Worm (Caenorhabditis elegans) whole organism, L3 larva: ENCODE data around the gene srt-18.

ENCODE experiments used
- ZK546.5 ChIP-seq: sonication (generic microtip); optimal IDR thresholded peaks from 2 replicates; lab custom pipeline; 2017; ENCODE audit warnings: missing biosample characterization, missing genetic modification characterization
- aly-2 ChIP-seq: fragments of 150-350 bp; optimal IDR thresholded peaks from 2 replicates; lab custom pipeline; 2014; ENCODE audit warnings: missing biosample characterization, missing genetic modification characterization
- ceh-28 ChIP-seq: fragments of 150-350 bp; optimal IDR thresholded peaks from 2 replicates; lab custom pipeline; 2014; ENCODE audit warnings: missing biosample characterization, missing genetic modification reagents, missing genetic modification characterization
- ceh-9 ChIP-seq: sonication (generic microtip); optimal IDR thresholded peaks from 2 replicates; lab custom pipeline; 2018; ENCODE audit warnings: missing biosample characterization, missing genetic modification characterization
- daf-12 ChIP-seq: fragments of 150-350 bp; optimal IDR thresholded peaks from 2 replicates; lab custom pipeline; 2014; ENCODE audit warnings: missing biosample characterization, missing genetic modification reagents, missing genetic modification characterization
- egl-27 ChIP-seq: sonication (generic microtip); optimal IDR thresholded peaks from 4 replicates; lab custom pipeline; 2017; ENCODE audit warnings: missing biosample characterization, missing genetic modification reagents, missing genetic modification characterization
- egl-5 ChIP-seq: fragments of 150-350 bp; optimal IDR thresholded peaks from 2 replicates; lab custom pipeline; 2017; ENCODE audit warnings: missing biosample characterization, missing genetic modification reagents, missing genetic modification characterization, inconsistent platforms
- elt-1 ChIP-seq: fragments of 150-350 bp; optimal IDR thresholded peaks from 2 replicates; lab custom pipeline; 2014; ENCODE audit warnings: missing biosample characterization, missing genetic modification characterization
- elt-2 ChIP-seq: sonication (generic microtip); optimal IDR thresholded peaks from 2 replicates; lab custom pipeline; 2016; ENCODE audit warnings: missing genetic modification reagents, mild to moderate bottlenecking, missing genetic modification characterization, missing compliant biosample characterization
- elt-3 ChIP-seq, 3 experiments: fragments of 150-350 bp in 1 of 3; sonication (generic microtip) in 2 of 3; optimal IDR thresholded peaks; 2 replicates in 2 of 3; 4 replicates in 1 of 3; lab custom pipeline; 2014 to 2017; ENCODE audit warnings: missing biosample characterization in 3 of 3, missing genetic modification characterization in 3 of 3
- eor-1 ChIP-seq, 2 experiments: fragments of 150-350 bp; optimal IDR thresholded peaks; 2 replicates each; lab custom pipeline; 2014 to 2018; ENCODE audit warnings: missing biosample characterization in 2 of 2, missing genetic modification characterization in 2 of 2
- fkh-10 ChIP-seq: sonication (generic microtip); optimal IDR thresholded peaks from 2 replicates; lab custom pipeline; 2017; ENCODE audit warnings: missing biosample characterization, missing genetic modification reagents, missing genetic modification characterization
- fkh-2 ChIP-seq: fragments of 150-350 bp; optimal IDR thresholded peaks from 2 replicates; lab custom pipeline; 2014; ENCODE audit warnings: missing biosample characterization, missing genetic modification reagents, missing genetic modification characterization
- fos-1 ChIP-seq: fragments of 150-350 bp; optimal IDR thresholded peaks from 2 replicates; lab custom pipeline; 2014; ENCODE audit warnings: missing biosample characterization, missing genetic modification characterization
- hmg-11 ChIP-seq: sonication (generic microtip); optimal IDR thresholded peaks from 2 replicates; lab custom pipeline; 2016; ENCODE audit warnings: missing genetic modification characterization, missing compliant biosample characterization
- lin-15B ChIP-seq: fragments of 150-350 bp; optimal IDR thresholded peaks from 2 replicates; lab custom pipeline; 2014; ENCODE audit warnings: missing biosample characterization, missing genetic modification characterization
- lin-39 ChIP-seq: fragments of 150-350 bp; optimal IDR thresholded peaks from 2 replicates; lab custom pipeline; 2018; ENCODE audit warnings: missing biosample characterization, missing genetic modification reagents, missing genetic modification characterization
- nhr-11 ChIP-seq: fragments of 150-350 bp; optimal IDR thresholded peaks from 2 replicates; lab custom pipeline; 2014; ENCODE audit warnings: missing biosample characterization, missing genetic modification characterization
- nhr-23 ChIP-seq: fragments of 150-350 bp; optimal IDR thresholded peaks from 2 replicates; lab custom pipeline; 2014; ENCODE audit warnings: missing biosample characterization, missing genetic modification reagents, missing genetic modification characterization
- nhr-237 ChIP-seq: fragments of 150-350 bp; optimal IDR thresholded peaks from 2 replicates; lab custom pipeline; 2014; ENCODE audit warnings: missing biosample characterization, missing genetic modification characterization
- nhr-25 ChIP-seq: sonication (generic microtip); optimal IDR thresholded peaks from 2 replicates; lab custom pipeline; 2017; ENCODE audit warnings: missing biosample characterization, missing genetic modification characterization
- nhr-28 ChIP-seq: fragments of 150-350 bp; optimal IDR thresholded peaks from 2 replicates; lab custom pipeline; 2014; ENCODE audit warnings: missing biosample characterization, missing genetic modification characterization
- nhr-43 ChIP-seq: sonication (generic microtip); optimal IDR thresholded peaks from 2 replicates; lab custom pipeline; 2016; ENCODE audit warnings: mild to moderate bottlenecking, missing genetic modification characterization, missing compliant biosample characterization; ENCODE audit not compliant: poor library complexity, severe bottlenecking
- nhr-67 ChIP-seq: fragments of 150-350 bp; optimal IDR thresholded peaks from 2 replicates; lab custom pipeline; 2014; ENCODE audit warnings: missing biosample characterization, missing genetic modification characterization
- pha-4 ChIP-seq: fragments of 150-350 bp; optimal IDR thresholded peaks from 2 replicates; lab custom pipeline; 2014; ENCODE audit warnings: missing biosample characterization, missing genetic modification reagents, missing genetic modification characterization
- pqm-1 ChIP-seq: fragments of 150-350 bp; optimal IDR thresholded peaks from 2 replicates; lab custom pipeline; 2017; ENCODE audit warnings: missing biosample characterization, missing genetic modification characterization, inconsistent platforms
- skn-1 ChIP-seq: fragments of 150-350 bp; optimal IDR thresholded peaks from 2 replicates; lab custom pipeline; 2014; ENCODE audit warnings: missing biosample characterization, missing genetic modification characterization
- snpc-4 ChIP-seq: fragments of 150-350 bp; optimal IDR thresholded peaks from 2 replicates; lab custom pipeline; 2014; ENCODE audit warnings: missing biosample characterization, missing genetic modification characterization
- tbx-2 ChIP-seq: sonication (generic microtip); optimal IDR thresholded peaks from 2 replicates; lab custom pipeline; 2016; ENCODE audit warnings: mild to moderate bottlenecking, missing genetic modification characterization, missing compliant biosample characterization
- unc-39 ChIP-seq: sonication (generic microtip); optimal IDR thresholded peaks from 4 replicates; lab custom pipeline; 2017; ENCODE audit warnings: missing biosample characterization, missing genetic modification characterization
- zag-1 ChIP-seq: fragments of 150-350 bp; optimal IDR thresholded peaks from 2 replicates; lab custom pipeline; 2014; ENCODE audit warnings: missing biosample characterization, missing genetic modification characterization
- ztf-11 ChIP-seq: fragments of 150-350 bp; optimal IDR thresholded peaks from 2 replicates; lab custom pipeline; 2014; ENCODE audit warnings: missing biosample characterization, missing genetic modification characterization
- ztf-4 ChIP-seq: fragments of 150-350 bp; optimal IDR thresholded peaks from 2 replicates; lab custom pipeline; 2014; ENCODE audit warnings: missing biosample characterization, missing genetic modification characterization

srt-18 gene

ce11 chrV:9003291-9003690 lies 12.1 kb downstream of the srt-18 start, which contains the start of gene srx-1:
srx-1 (plus strand) TSS chrV:9003672.
- no peak for TF ChIP-seq hmg-11 (tag; lab: Kevin White, UChicago)
- no peak for TF ChIP-seq unc-39 (tag; lab: Kevin White, UChicago)
- TF ChIP-seq egl-27 (tag; lab: Kevin White, UChicago), result no peak
- TF ChIP-seq pqm-1 (tag; lab: Kevin White, UChicago), result no peak
- no peak for TF ChIP-seq elt-2 (tag; lab: Kevin White, UChicago)
- no peak for TF ChIP-seq fos-1 (tag; lab: Kevin White, UChicago)
- no peak for TF ChIP-seq fkh-2 (tag; lab: Kevin White, UChicago)
- no peak for TF ChIP-seq nhr-11 (tag; lab: Kevin White, UChicago)
- no peak for TF ChIP-seq ceh-28
- no peak for TF ChIP-seq lin-15B (tag; lab: Kevin White, UChicago)
- TF ChIP-seq nhr-67 (tag; lab: Kevin White, UChicago), result no peak
- no peak for TF ChIP-seq ztf-11
- TF ChIP-seq nhr-237, result no peak
- TF ChIP-seq, all 47 proteins: peak for 0

ce11 chrV:9001175-9001574 lies 14.3 kb downstream of the srt-18 start, which contains the start of gene F59E11.2:
F59E11.2 (plus strand) TSS chrV:9001475.
- TF ChIP-seq nhr-237, result no peak
- no peak for TF ChIP-seq skn-1
- TF ChIP-seq fkh-10, result no peak
- TF ChIP-seq nhr-28 (tag; lab: Kevin White, UChicago), result no peak
- no peak for TF ChIP-seq ztf-4
- no peak for TF ChIP-seq nhr-11 (tag; lab: Kevin White, UChicago)
- no peak for TF ChIP-seq aly-2 (tag; lab: Kevin White, UChicago)
- no peak for TF ChIP-seq snpc-4
- no peak for TF ChIP-seq ZK546.5 (tag; lab: Kevin White, UChicago)
- TF ChIP-seq pqm-1 (tag; lab: Kevin White, UChicago), result no peak
- no peak for TF ChIP-seq lin-15B (tag; lab: Kevin White, UChicago)
- no peak for TF ChIP-seq ceh-9 (tag; lab: Kevin White, UChicago)
- TF ChIP-seq zag-1, result no peak
- no peak for TF ChIP-seq elt-1
- no peak for TF ChIP-seq nhr-43 (tag; lab: Kevin White, UChicago)
- no peak for TF ChIP-seq hmg-11 (tag; lab: Kevin White, UChicago)
- no peak for TF ChIP-seq ztf-11

- TF ChIP-seq pha-4 (no peak), fkh-10 (no peak), lin-39 (tag; lab: Kevin White, UChicago) (no peak), nhr-28 (tag; lab: Kevin White, UChicago) (no peak), tbx-2 (tag; lab: Kevin White, UChicago) (no peak), skn-1 (no peak), zag-1 (no peak), hmg-11 (tag; lab: Kevin White, UChicago) (no peak), nhr-67 (tag; lab: Kevin White, UChicago) (no peak), egl-27 (tag; lab: Kevin White, UChicago) (no peak), aly-2 (tag; lab: Kevin White, UChicago) (no peak), nhr-43 (tag; lab: Kevin White, UChicago) (no peak), nhr-237 (no peak)
Observed at ce11 chrV:8994801-8995200, 20.6 kb downstream of the srt-18 start, which contains the start of gene F59E11.5. F59E11.5 (plus strand) TSS chrV:8995101.

- TF ChIP-seq eor-1 (tag; optimal IDR thresholded peaks at IDR 0.05; lab: Kevin White, UChicago), result no peak
- TF ChIP-seq egl-27 (tag; lab: Kevin White, UChicago), result no peak
- peak; percentile 16 for TF ChIP-seq nhr-25 (tag; lab: Kevin White, UChicago)
- peak; percentile 52 for TF ChIP-seq nhr-23 (tag; lab: Kevin White, UChicago)
- TF ChIP-seq egl-5 (tag; lab: Kevin White, UChicago), result no peak
- TF ChIP-seq daf-12, result no peak
- no peak for TF ChIP-seq pqm-1 (tag; lab: Kevin White, UChicago)
- TF ChIP-seq ztf-11, result no peak
- TF ChIP-seq ztf-4, result no peak
- no peak for TF ChIP-seq lin-15B (tag; lab: Kevin White, UChicago)
- TF ChIP-seq pha-4, result no peak
- peak; percentile 68 for TF ChIP-seq nhr-43 (tag; lab: Kevin White, UChicago)
- peak in 2 of 3 experiments; percentile 21 to 33 for TF ChIP-seq elt-3 (tag; optimal IDR thresholded peaks at IDR 0.05; lab: Kevin White, UChicago)
- no peak for TF ChIP-seq ceh-9 (tag; lab: Kevin White, UChicago)
- TF ChIP-seq nhr-11 (tag; lab: Kevin White, UChicago), result no peak
Observed at ce11 chrV:8994272-8994671, 21.2 kb downstream of the srt-18 start.

- TF ChIP-seq lin-39 (tag; lab: Kevin White, UChicago) (no peak), ztf-4 (no peak)
- TF ChIP-seq, all 47 proteins: peak for 0
Observed at ce11 chrV:8991679-8992078, 23.8 kb downstream of the srt-18 start, which contains the start of gene F59E11.6. F59E11.6 (plus strand) TSS chrV:8991789.
